Worm (Caenorhabditis elegans) whole organism, L1 larva: ENCODE results near the gene T20D4.11.

Source experiments
- F16B12.6 ChIP-seq: fragments of 150-350 bp; optimal IDR thresholded peaks from 2 replicates; lab custom pipeline; 2014; ENCODE audit warnings: missing biosample characterization, missing genetic modification characterization
- Y116A8C.19 ChIP-seq: sonication (generic microtip); optimal IDR thresholded peaks from 2 replicates; lab custom pipeline; 2016; ENCODE audit warnings: missing compliant biosample characterization, missing genetic modification characterization, borderline replicate concordance
- aly-2 ChIP-seq: fragments of 150-350 bp; optimal IDR thresholded peaks from 2 replicates; lab custom pipeline; 2014; ENCODE audit warnings: missing biosample characterization, missing genetic modification characterization
- ceh-63 ChIP-seq: fragments of 200-800 bp; sonication (Bioruptor generic); optimal IDR thresholded peaks from 2 replicates; lab custom pipeline; 2018; ENCODE audit warnings: mild to moderate bottlenecking, missing genetic modification characterization, missing compliant biosample characterization
- ceh-82 ChIP-seq, 3 experiments: fragments of 150-350 bp in 1 of 3; sonication (generic microtip) in 2 of 3; optimal IDR thresholded peaks; 2 replicates each; lab custom pipeline; 2014 to 2017; ENCODE audit warnings: missing biosample characterization in 3 of 3, missing genetic modification characterization in 3 of 3
- ceh-88 ChIP-seq: fragments of 200-800 bp; sonication (Bioruptor generic); IDR thresholded peaks from 2 replicates; pipeline ENCODE4 v1.3.6; 2022; ENCODE audit warnings: missing genetic modification characterization, missing compliant biosample characterization
- dpl-1 ChIP-seq, 3 experiments: fragments of 150-350 bp in 2 of 3; sonication (generic microtip) in 1 of 3; optimal IDR thresholded peaks; 2 replicates each; lab custom pipeline; 2014 to 2017; ENCODE audit warnings: missing biosample characterization in 3 of 3, missing genetic modification characterization in 3 of 3, missing genetic modification reagents in 3 of 3
- efl-1 ChIP-seq, 4 experiments: fragments of 150-350 bp; optimal IDR thresholded peaks in 3 of 4; peaks in 1 of 4; 1 replicate in 1 of 4; 2 replicates in 3 of 4; lab custom pipeline; 2014; ENCODE audit warnings: missing biosample characterization in 2 of 4, missing genetic modification characterization in 2 of 4, missing genetic modification reagents in 2 of 4
- egl-27 ChIP-seq, 2 experiments: fragments of 150-350 bp in 1 of 2; sonication (generic microtip); optimal IDR thresholded peaks; 3 replicates each; lab custom pipeline; 2017 to 2018; ENCODE audit warnings: missing biosample characterization in 2 of 2, missing genetic modification characterization in 2 of 2, missing genetic modification reagents in 2 of 2
- elt-2 ChIP-seq: sonication (generic microtip); optimal IDR thresholded peaks from 2 replicates; lab custom pipeline; 2016; ENCODE audit warnings: missing genetic modification characterization, mild to moderate bottlenecking, inconsistent platforms, missing compliant biosample characterization, missing genetic modification reagents
- fkh-10 ChIP-seq: sonication (generic microtip); optimal IDR thresholded peaks from 2 replicates; lab custom pipeline; 2017; ENCODE audit warnings: missing biosample characterization, missing genetic modification reagents, missing genetic modification characterization
- fkh-4 ChIP-seq: sonication (generic microtip); optimal IDR thresholded peaks from 2 replicates; lab custom pipeline; 2016; ENCODE audit warnings: missing compliant biosample characterization, missing genetic modification characterization, borderline replicate concordance
- fkh-8 ChIP-seq: sonication (generic microtip); optimal IDR thresholded peaks from 2 replicates; lab custom pipeline; 2016; ENCODE audit warnings: mild to moderate bottlenecking, missing genetic modification characterization, missing compliant biosample characterization
- irx-1 ChIP-seq: sonication (generic microtip); optimal IDR thresholded peaks from 2 replicates; lab custom pipeline; 2016; ENCODE audit warnings: missing genetic modification characterization, missing compliant biosample characterization
- isw-1 ChIP-seq: fragments of 200-800 bp; sonication (Bioruptor generic); IDR thresholded peaks from 2 replicates; pipeline ENCODE4 v1.3.6; 2022; ENCODE audit warnings: missing genetic modification characterization, missing compliant biosample characterization
- lin-13 ChIP-seq: fragments of 150-350 bp; optimal IDR thresholded peaks from 2 replicates; lab custom pipeline; 2014; ENCODE audit warnings: missing biosample characterization, missing genetic modification reagents, missing genetic modification characterization
- lin-14 ChIP-seq: fragments of 200-800 bp; sonication (Bioruptor generic); optimal IDR thresholded peaks from 2 replicates; lab custom pipeline; 2018; ENCODE audit warnings: mild to moderate bottlenecking, missing genetic modification characterization, moderate library complexity, missing compliant biosample characterization
- lin-39 ChIP-seq: fragments of 150-350 bp; optimal IDR thresholded peaks from 2 replicates; lab custom pipeline; 2014; ENCODE audit warnings: missing biosample characterization, missing genetic modification reagents, missing genetic modification characterization
- lsy-2 ChIP-seq, 2 experiments: fragments of 150-350 bp; optimal IDR thresholded peaks; 2 replicates each; lab custom pipeline; 2014; ENCODE audit warnings: missing biosample characterization in 2 of 2, missing genetic modification characterization in 2 of 2
- mab-9 ChIP-seq: fragments of 200-800 bp; sonication (Bioruptor generic); IDR thresholded peaks from 2 replicates; pipeline ENCODE4 v1.3.6; 2022; ENCODE audit warnings: missing genetic modification reagents, missing genetic modification characterization, missing compliant biosample characterization
- mef-2 ChIP-seq: fragments of 150-350 bp; optimal IDR thresholded peaks from 2 replicates; lab custom pipeline; 2014; ENCODE audit warnings: missing biosample characterization, missing genetic modification characterization
- mep-1 ChIP-seq: fragments of 150-350 bp; optimal IDR thresholded peaks from 2 replicates; lab custom pipeline; 2014; ENCODE audit warnings: missing biosample characterization, missing genetic modification characterization
- nhr-11 ChIP-seq: fragments of 150-350 bp; optimal IDR thresholded peaks from 2 replicates; lab custom pipeline; 2014; ENCODE audit warnings: missing biosample characterization, missing genetic modification characterization
- nhr-12 ChIP-seq: sonication (generic microtip); optimal IDR thresholded peaks from 2 replicates; lab custom pipeline; 2017; ENCODE audit warnings: missing biosample characterization, missing genetic modification characterization
- nhr-20 ChIP-seq: sonication (generic microtip); optimal IDR thresholded peaks from 2 replicates; lab custom pipeline; 2016; ENCODE audit warnings: mild to moderate bottlenecking, missing genetic modification characterization, missing compliant biosample characterization
- nhr-237 ChIP-seq: fragments of 150-350 bp; optimal IDR thresholded peaks from 2 replicates; lab custom pipeline; 2014; ENCODE audit warnings: missing biosample characterization, missing genetic modification characterization
- nhr-47 ChIP-seq: sonication (generic microtip); optimal IDR thresholded peaks from 2 replicates; lab custom pipeline; 2016; ENCODE audit warnings: mild to moderate bottlenecking, missing genetic modification characterization, moderate library complexity, missing compliant biosample characterization
- nhr-71 ChIP-seq: sonication (generic microtip); optimal IDR thresholded peaks from 2 replicates; lab custom pipeline; 2016; ENCODE audit warnings: mild to moderate bottlenecking, missing genetic modification characterization, moderate library complexity, missing compliant biosample characterization
- nhr-77 ChIP-seq: fragments of 150-350 bp; optimal IDR thresholded peaks from 2 replicates; lab custom pipeline; 2014; ENCODE audit warnings: missing biosample characterization, missing genetic modification characterization
- pag-3 ChIP-seq: sonication (generic microtip); optimal IDR thresholded peaks from 2 replicates; lab custom pipeline; 2017; ENCODE audit warnings: missing genetic modification characterization, mild to moderate bottlenecking, missing compliant biosample characterization, antibody characterized with exemption, borderline replicate concordance; ENCODE audit not compliant: insufficient read depth
- pax-3 ChIP-seq: fragments of 200-800 bp; sonication (Bioruptor generic); optimal IDR thresholded peaks from 2 replicates; lab custom pipeline; 2018; ENCODE audit warnings: mild to moderate bottlenecking, missing genetic modification characterization, moderate library complexity, missing compliant biosample characterization
- rnt-1 ChIP-seq: sonication (generic microtip); optimal IDR thresholded peaks from 2 replicates; lab custom pipeline; 2016; ENCODE audit warnings: mild to moderate bottlenecking, missing genetic modification characterization, moderate library complexity, missing compliant biosample characterization
- snpc-4 ChIP-seq: fragments of 150-350 bp; optimal IDR thresholded peaks from 2 replicates; lab custom pipeline; 2014; ENCODE audit warnings: missing biosample characterization, missing genetic modification characterization
- snu-23 ChIP-seq: sonication (generic microtip); optimal IDR thresholded peaks from 2 replicates; lab custom pipeline; 2016; ENCODE audit warnings: missing genetic modification characterization, missing compliant biosample characterization
- sox-4 ChIP-seq: sonication (generic microtip); optimal IDR thresholded peaks from 2 replicates; lab custom pipeline; 2016; ENCODE audit warnings: missing genetic modification characterization, missing compliant biosample characterization
- sptf-1 ChIP-seq: fragments of 150-350 bp; optimal IDR thresholded peaks from 2 replicates; lab custom pipeline; 2014; ENCODE audit warnings: missing biosample characterization, missing genetic modification characterization
- sup-37 ChIP-seq: fragments of 200-800 bp; sonication (Bioruptor generic); optimal IDR thresholded peaks from 2 replicates; lab custom pipeline; 2018; ENCODE audit warnings: mild to moderate bottlenecking, missing genetic modification characterization, missing compliant biosample characterization
- swsn-7 ChIP-seq: sonication (generic microtip); optimal IDR thresholded peaks from 2 replicates; lab custom pipeline; 2016; ENCODE audit warnings: missing genetic modification characterization, missing compliant biosample characterization
- unc-130 ChIP-seq: fragments of 150-350 bp; optimal IDR thresholded peaks from 2 replicates; lab custom pipeline; 2017; ENCODE audit warnings: missing biosample characterization, missing genetic modification characterization, inconsistent platforms
- unc-86 ChIP-seq: sonication (generic microtip); optimal IDR thresholded peaks from 2 replicates; lab custom pipeline; 2016; ENCODE audit warnings: missing genetic modification characterization, missing compliant biosample characterization
- vab-15 ChIP-seq: sonication (generic microtip); optimal IDR thresholded peaks from 2 replicates; lab custom pipeline; 2017; ENCODE audit warnings: missing genotype, mild to moderate bottlenecking, missing genetic modification characterization, missing compliant biosample characterization
- xbp-1 ChIP-seq: sonication (generic microtip); optimal IDR thresholded peaks from 2 replicates; lab custom pipeline; 2016; ENCODE audit warnings: missing genetic modification characterization, missing compliant biosample characterization
- ztf-11 ChIP-seq, 2 experiments: sonication (generic microtip); optimal IDR thresholded peaks; 2 replicates each; lab custom pipeline; 2016 to 2017; ENCODE audit warnings: missing genetic modification characterization in 2 of 2, missing biosample characterization in 1 of 2, missing compliant biosample characterization in 1 of 2
- ztf-4 ChIP-seq: fragments of 150-350 bp; optimal IDR thresholded peaks from 2 replicates; lab custom pipeline; 2014; ENCODE audit warnings: missing biosample characterization, missing genetic modification characterization

Gene T20D4.11

ce11 chrV:3424341-3424740, 25.9 kb downstream of the T20D4.11 start, which contains the start of gene srab-21:
Gene srab-21, minus strand, starts transcription at chrV:3424441.
- TF ChIP-seq ztf-11 (tag; optimal IDR thresholded peaks at IDR 0.05; lab: Kevin White, UChicago) (no peak), efl-1 (optimal IDR thresholded peaks at IDR 0.05; lab: Kevin White, UChicago) (no peak), efl-1 (GFP tag; optimal IDR thresholded peaks at IDR 0.05 in 1 of 2; lab: Kevin White, UChicago) (peak in 1 of 2 experiments; percentile 56)
- TF ChIP-seq, all 84 proteins: peak for 1

DNA sequence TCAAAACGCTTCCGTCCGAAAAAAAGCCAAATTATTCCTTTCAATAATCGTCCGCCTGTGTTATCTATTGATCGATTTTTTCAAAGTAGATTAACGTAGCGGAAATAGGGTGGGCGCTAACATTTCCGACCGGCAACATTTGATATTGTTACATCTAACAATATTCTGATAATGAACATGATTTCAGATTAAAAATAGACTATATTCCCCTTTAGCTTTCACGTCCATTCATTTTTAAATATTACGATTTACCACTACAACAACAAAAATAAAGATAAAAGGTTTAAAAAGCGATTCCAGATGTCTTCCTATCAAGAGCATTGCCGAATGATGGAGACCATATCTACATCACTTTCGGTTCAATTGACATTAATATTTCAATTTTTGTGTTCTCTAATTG, 27.6 kb downstream of the T20D4.11 start, which contains the start of gene srab-22:
TSS of gene srab-22 (plus strand) at position 301 of the 400 bp plus-strand sequence.
- TF ChIP-seq mep-1 (no peak), nhr-77 (tag; lab: Kevin White, UChicago) (no peak), vab-15 (tag; lab: Kevin White, UChicago) (no peak), F16B12.6 (tag; lab: Kevin White, UChicago) (no peak), fkh-10 (GFP tag; lab: Kevin White, UChicago) (no peak), swsn-7 (tag; lab: Kevin White, UChicago) (no peak), xbp-1 (tag; lab: Kevin White, UChicago) (no peak), nhr-47 (tag; lab: Kevin White, UChicago) (no peak), aly-2 (tag; lab: Kevin White, UChicago) (no peak), mef-2 (tag; lab: Kevin White, UChicago) (no peak), unc-86 (tag; lab: Kevin White, UChicago) (no peak), sup-37 (GFP tag; lab: Kevin White, UChicago) (no peak), isw-1 (no peak), lin-14 (no peak), unc-130 (tag; lab: Kevin White, UChicago) (no peak), sox-4 (no peak), fkh-8 (tag; lab: Kevin White, UChicago) (no peak), lin-39 (tag; lab: Kevin White, UChicago) (no peak), mab-9 (GFP tag; lab: Robert Waterston, UW) (no peak), irx-1 (tag; lab: Kevin White, UChicago) (no peak)
- TF ChIP-seq, all 84 proteins: peak for 0

DNA sequence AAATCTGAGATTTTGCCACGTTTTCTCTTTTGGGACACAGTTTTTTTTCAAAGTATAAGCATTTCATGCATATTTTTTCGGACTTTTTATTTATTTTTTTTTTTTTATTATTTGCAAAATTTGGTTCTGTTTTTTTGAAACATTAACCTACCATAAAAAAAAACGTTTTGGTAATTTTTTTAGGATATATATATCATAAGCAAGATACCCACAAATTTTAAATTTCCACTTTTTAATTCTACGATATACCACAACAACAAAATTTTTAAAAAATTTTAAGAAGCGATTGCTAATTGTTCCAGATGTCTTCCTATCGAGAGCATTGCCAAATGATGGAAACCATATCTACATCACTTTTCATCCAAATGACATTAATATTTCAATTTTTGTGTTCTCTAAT, 30.2 kb downstream of the T20D4.11 start, which contains the start of gene srab-20:
TSS of gene srab-20 (plus strand) at position 301 of the 400 bp plus-strand sequence.
- no peak for TF ChIP-seq nhr-71 (tag; lab: Kevin White, UChicago)
- no peak for TF ChIP-seq nhr-237 (tag; lab: Kevin White, UChicago)
- TF ChIP-seq nhr-12 (tag; lab: Kevin White, UChicago): no peak
- TF ChIP-seq nhr-20 (tag; lab: Kevin White, UChicago): no peak
- TF ChIP-seq ceh-63 (GFP tag; lab: Kevin White, UChicago): no peak
- no peak for TF ChIP-seq fkh-4 (tag; lab: Kevin White, UChicago)
- TF ChIP-seq rnt-1 (tag; lab: Kevin White, UChicago): no peak
- no peak for TF ChIP-seq ceh-82 (tag; optimal IDR thresholded peaks at IDR 0.05; lab: Kevin White, UChicago)
- no peak for TF ChIP-seq pax-3
- no peak for TF ChIP-seq ceh-88 (GFP tag; lab: Robert Waterston, UW)
- TF ChIP-seq elt-2: no peak
- TF ChIP-seq nhr-11 (tag; lab: Kevin White, UChicago): no peak
- no peak for TF ChIP-seq ztf-4 (tag; lab: Kevin White, UChicago)
- TF ChIP-seq snpc-4 (tag; lab: Kevin White, UChicago): no peak
- no peak for TF ChIP-seq sox-4
- no peak for TF ChIP-seq snu-23 (GFP tag; lab: Kevin White, UChicago)
- no peak for TF ChIP-seq nhr-47 (tag; lab: Kevin White, UChicago)
- TF ChIP-seq vab-15 (tag; lab: Kevin White, UChicago): no peak
- TF ChIP-seq, all 84 proteins: peak for 0

DNA sequence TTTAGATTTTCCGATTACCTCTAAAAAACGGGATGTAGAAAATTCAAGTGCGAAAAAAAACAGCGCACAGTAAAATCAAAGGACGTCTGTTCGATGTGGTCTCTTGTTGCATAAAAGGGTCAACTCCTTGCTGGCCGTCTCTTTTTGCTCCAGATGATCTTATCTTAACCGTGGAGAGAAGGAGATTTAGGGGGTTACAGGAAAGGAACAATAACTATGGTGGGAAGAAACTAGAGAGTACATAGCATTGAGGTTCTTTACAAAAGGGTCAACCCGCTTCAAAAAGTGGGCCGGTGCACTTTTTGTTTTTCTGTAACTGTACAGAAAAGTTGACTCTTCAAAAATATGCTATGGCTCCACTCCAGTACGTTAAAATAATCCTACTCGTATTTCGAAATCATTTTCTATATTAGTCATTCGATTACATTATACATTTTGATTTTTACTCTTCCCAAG, 33.1 kb downstream of the T20D4.11 start, which contains the start of the genes T20D4.19 and srj-9:
TSS of gene T20D4.19 (minus strand) at position 101 of the 456 bp plus-strand sequence.
TSS of gene srj-9 (plus strand) at position 406 of the 456 bp plus-strand sequence.
- TF ChIP-seq sptf-1 (tag; lab: Kevin White, UChicago) (no peak), nhr-47 (tag; lab: Kevin White, UChicago) (no peak), snu-23 (GFP tag; lab: Kevin White, UChicago) (no peak), pag-3 (tag; lab: Kevin White, UChicago) (no peak), lsy-2 (tag; optimal IDR thresholded peaks at IDR 0.05; lab: Kevin White, UChicago) (no peak), Y116A8C.19 (no peak), xbp-1 (tag; lab: Kevin White, UChicago) (no peak), lin-13 (GFP tag; lab: Kevin White, UChicago) (no peak), egl-27 (tag; optimal IDR thresholded peaks at IDR 0.05; lab: Kevin White, UChicago) (no peak), dpl-1 (GFP tag; optimal IDR thresholded peaks at IDR 0.05; lab: Kevin White, UChicago) (no peak), ceh-82 (tag; optimal IDR thresholded peaks at IDR 0.05; lab: Kevin White, UChicago) (no peak), fkh-8 (tag; lab: Kevin White, UChicago) (no peak)
